Fruit fly (Drosophila melanogaster) whole organism, adult: ENCODE results near the gene CG18265.

Source experiments
- CG1620 ChIP-seq: fragments of 200-800 bp; sonication (Bioruptor generic); optimal IDR thresholded peaks from 2 replicates; lab custom pipeline; 2016; ENCODE audit warnings: missing biosample characterization, missing genetic modification characterization
- CG5204 ChIP-seq: fragments of 200-800 bp; sonication (Bioruptor generic); optimal IDR thresholded peaks from 2 replicates; lab custom pipeline; 2016; ENCODE audit warnings: missing biosample characterization, missing genetic modification characterization
- CG7101 ChIP-seq: fragments of 200-800 bp; sonication (Bioruptor generic); optimal IDR thresholded peaks from 2 replicates; lab custom pipeline; 2018; ENCODE audit warnings: missing biosample characterization, mild to moderate bottlenecking, missing genetic modification characterization, moderate library complexity
- Crg-1 ChIP-seq: fragments of 200-800 bp; sonication (Bioruptor generic); optimal IDR thresholded peaks from 2 replicates; lab custom pipeline; 2016; ENCODE audit warnings: missing biosample characterization, missing genetic modification characterization
- Hr96 ChIP-seq: fragments of 200-800 bp; sonication (Bioruptor generic); optimal IDR thresholded peaks from 2 replicates; lab custom pipeline; 2016; ENCODE audit warnings: missing biosample characterization, missing genetic modification characterization
- Mnt ChIP-seq: fragments of 200-800 bp; sonication (Bioruptor generic); optimal IDR thresholded peaks from 2 replicates; lab custom pipeline; 2016; ENCODE audit warnings: missing biosample characterization, mild to moderate bottlenecking, missing genetic modification characterization

dm6 chr3L:17502235-17502634 is 63.0 kb downstream of the CG18265 start:
- TF ChIP-seq CG5204 (GFP tag; lab: Kevin White, UChicago) (no peak), Hr96 (GFP tag; lab: Kevin White, UChicago) (no peak), CG1620 (no peak), Crg-1 (no peak), CG7101 (tag; lab: Kevin White, UChicago) (no peak), Mnt (no peak)
